Fruit fly (Drosophila melanogaster) whole organism, embryonic: ENCODE data around the gene CG10116.

Experiments used
- Adf1 ChIP-seq: fragments of 200-800 bp; sonication (Bioruptor generic); IDR thresholded peaks from 2 replicates; pipeline ENCODE4 v1.3.6; 2022; ENCODE audit warnings: missing biosample characterization, missing genetic modification characterization
- CG11247 ChIP-seq: fragments of 200-800 bp; sonication (Bioruptor generic); IDR thresholded peaks from 2 replicates; pipeline ENCODE4 v1.3.6; 2022; ENCODE audit warnings: missing biosample characterization, missing genetic modification characterization
- CG11456 ChIP-seq: fragments of 200-800 bp; sonication (Bioruptor generic); IDR thresholded peaks from 3 replicates; pipeline ENCODE4 v1.3.6; 2022; ENCODE audit warnings: missing biosample characterization, missing genetic modification characterization
- CG12104 ChIP-seq: fragments of 200-800 bp; sonication (Bioruptor generic); optimal IDR thresholded peaks from 3 replicates; lab custom pipeline; 2016; ENCODE audit warnings: missing biosample characterization, missing genetic modification characterization
- CG1233 ChIP-seq: fragments of 200-800 bp; sonication (Bioruptor generic); optimal IDR thresholded peaks from 4 replicates; lab custom pipeline; 2018; ENCODE audit warnings: missing biosample characterization, mild to moderate bottlenecking, missing genetic modification characterization
- CG12391 ChIP-seq: fragments of 200-800 bp; sonication (Bioruptor generic); optimal IDR thresholded peaks from 3 replicates; lab custom pipeline; 2018; ENCODE audit warnings: missing biosample characterization, mild to moderate bottlenecking, missing genetic modification characterization, moderate library complexity
- CG17186 ChIP-seq: fragments of 200-800 bp; sonication (Bioruptor generic); optimal IDR thresholded peaks from 3 replicates; lab custom pipeline; 2017; ENCODE audit warnings: missing biosample characterization, missing genetic modification reagents, missing genetic modification characterization
- CG18262 ChIP-seq: fragments of 200-800 bp; optimal IDR thresholded peaks from 3 replicates; lab custom pipeline; 2019; ENCODE audit warnings: missing biosample characterization, mild to moderate bottlenecking, missing genetic modification characterization, moderate library complexity
- CG32532 ChIP-seq: fragments of 200-800 bp; sonication (Bioruptor generic); IDR thresholded peaks from 2 replicates; pipeline ENCODE4 v1.3.6; 2022; ENCODE audit warnings: missing biosample characterization, missing genetic modification characterization
- CG34422 ChIP-seq: fragments of 200-800 bp; sonication (Bioruptor generic); IDR thresholded peaks from 3 replicates; pipeline ENCODE4 v1.3.6; 2022; ENCODE audit warnings: missing biosample characterization, missing genetic modification characterization
- CG42726 ChIP-seq: fragments of 200-800 bp; sonication (Bioruptor generic); IDR thresholded peaks from 2 replicates; pipeline ENCODE4 v1.3.6; 2022; ENCODE audit warnings: missing biosample characterization, missing genetic modification characterization; ENCODE audit not compliant: partially characterized antibody
- CG4617 ChIP-seq: fragments of 200-800 bp; sonication (Bioruptor generic); optimal IDR thresholded peaks from 3 replicates; lab custom pipeline; 2016; ENCODE audit warnings: missing biosample characterization, missing genetic modification characterization, borderline replicate concordance
- CG4854 ChIP-seq: fragments of 200-800 bp; sonication (Bioruptor generic); optimal IDR thresholded peaks from 2 replicates; lab custom pipeline; 2016; ENCODE audit warnings: missing biosample characterization, missing genetic modification characterization, inconsistent platforms
- CG9797 ChIP-seq: fragments of 200-800 bp; sonication (Bioruptor generic); optimal IDR thresholded peaks from 3 replicates; lab custom pipeline; 2018; ENCODE audit warnings: missing biosample characterization, mild to moderate bottlenecking, missing genetic modification characterization
- CrebB ChIP-seq: fragments of 200-800 bp; sonication (Bioruptor generic); optimal IDR thresholded peaks from 3 replicates; lab custom pipeline; 2018; ENCODE audit warnings: missing biosample characterization, mild to moderate bottlenecking, missing genetic modification characterization
- Dref ChIP-seq: fragments of 200-800 bp; sonication (Bioruptor generic); IDR thresholded peaks from 2 replicates; pipeline ENCODE4 v1.3.6; 2022; ENCODE audit warnings: missing biosample characterization, missing genetic modification characterization
- Drgx ChIP-seq: fragments of 200-800 bp; sonication (Bioruptor generic); IDR thresholded peaks from 2 replicates; pipeline ENCODE4 v1.3.6; 2022; ENCODE audit warnings: missing biosample characterization, missing genetic modification characterization
- Elba2 ChIP-seq: fragments of 200-800 bp; sonication (Bioruptor generic); optimal IDR thresholded peaks from 3 replicates; lab custom pipeline; 2016; ENCODE audit warnings: missing biosample characterization, missing genetic modification characterization
- Ets97D ChIP-seq: fragments of 200-800 bp; sonication (Bioruptor generic); optimal IDR thresholded peaks from 3 replicates; lab custom pipeline; 2016; ENCODE audit warnings: missing biosample characterization, missing genetic modification characterization
- Fer3 ChIP-seq: fragments of 200-800 bp; sonication (Bioruptor generic); optimal IDR thresholded peaks from 2 replicates; lab custom pipeline; 2018; ENCODE audit warnings: missing biosample characterization, mild to moderate bottlenecking, missing genetic modification characterization, moderate library complexity
- HLHmδ ChIP-seq: fragments of 200-800 bp; sonication (Bioruptor generic); optimal IDR thresholded peaks from 2 replicates; lab custom pipeline; 2018; ENCODE audit warnings: missing biosample characterization, mild to moderate bottlenecking, missing genetic modification characterization, moderate library complexity
- HmgZ ChIP-seq: fragments of 200-800 bp; sonication (Bioruptor generic); optimal IDR thresholded peaks from 2 replicates; lab custom pipeline; 2018; ENCODE audit warnings: missing biosample characterization, mild to moderate bottlenecking, missing genetic modification characterization
- Med ChIP-seq: fragments of 200-800 bp; sonication (Bioruptor generic); peaks from one replicate; lab custom pipeline; 2016; ENCODE audit warnings: missing biosample characterization, missing genetic modification characterization, mild to moderate bottlenecking, inconsistent platforms, moderate library complexity
- Myb ChIP-seq: fragments of 200-800 bp; sonication (Bioruptor generic); optimal IDR thresholded peaks from 2 replicates; lab custom pipeline; 2016; ENCODE audit warnings: missing biosample characterization, missing genetic modification characterization
- NK7.1 ChIP-seq: fragments of 200-800 bp; sonication (Bioruptor generic); optimal IDR thresholded peaks from 3 replicates; lab custom pipeline; 2016; ENCODE audit warnings: missing biosample characterization, missing genetic modification characterization
- Scr ChIP-seq: fragments of 200-800 bp; sonication (Bioruptor generic); IDR thresholded peaks from 2 replicates; pipeline ENCODE4 v1.3.6; 2022; ENCODE audit warnings: missing biosample characterization, missing genetic modification characterization; ENCODE audit not compliant: partially characterized antibody
- TFAM ChIP-seq: fragments of 200-800 bp; sonication (Bioruptor generic); optimal IDR thresholded peaks from 2 replicates; lab custom pipeline; 2017; ENCODE audit warnings: missing biosample characterization, missing genetic modification characterization, inconsistent platforms
- bbx ChIP-seq: fragments of 200-800 bp; sonication (Bioruptor generic); IDR thresholded peaks from 2 replicates; pipeline ENCODE4 v1.3.6; 2022; ENCODE audit warnings: missing biosample characterization, missing genetic modification characterization; ENCODE audit not compliant: partially characterized antibody
- bowl ChIP-seq: fragments of 200-800 bp; sonication (Bioruptor generic); IDR thresholded peaks from 2 replicates; pipeline ENCODE4 v1.3.6; 2022; ENCODE audit warnings: missing biosample characterization, missing genetic modification characterization
- bsh ChIP-seq, 2 experiments: fragments of 200-800 bp; sonication (Bioruptor generic); optimal IDR thresholded peaks; 2 replicates each; lab custom pipeline; 2017 to 2018; ENCODE audit warnings: mild to moderate bottlenecking in 2 of 2, missing biosample characterization in 2 of 2, missing genetic modification characterization in 2 of 2, moderate library complexity in 1 of 2
- cg ChIP-seq: fragments of 200-800 bp; sonication (Bioruptor generic); optimal IDR thresholded peaks from 3 replicates; lab custom pipeline; 2019; ENCODE audit warnings: missing biosample characterization, mild to moderate bottlenecking, missing genetic modification characterization, moderate library complexity
- chinmo ChIP-seq: fragments of 200-800 bp; sonication (Bioruptor generic); IDR thresholded peaks from 4 replicates; pipeline ENCODE4 v1.3.6; 2022; ENCODE audit warnings: missing biosample characterization, missing genetic modification characterization; ENCODE audit not compliant: partially characterized antibody
- crol ChIP-seq: fragments of 200-800 bp; sonication (Bioruptor generic); IDR thresholded peaks from 2 replicates; pipeline ENCODE4 v1.3.6; 2022; ENCODE audit warnings: missing biosample characterization, missing genetic modification characterization
- cwo ChIP-seq: fragments of 200-800 bp; sonication (Bioruptor generic); optimal IDR thresholded peaks from 3 replicates; lab custom pipeline; 2017; ENCODE audit warnings: missing biosample characterization, missing genetic modification characterization, mild to moderate bottlenecking, moderate library complexity, missing genetic modification reagents
- gce ChIP-seq: fragments of 200-800 bp; sonication (Bioruptor generic); IDR thresholded peaks from 3 replicates; pipeline ENCODE4 v1.3.6; 2022; ENCODE audit warnings: missing biosample characterization, missing genetic modification characterization
- jing ChIP-seq: fragments of 200-800 bp; sonication (Bioruptor generic); optimal IDR thresholded peaks from 2 replicates; lab custom pipeline; 2018; ENCODE audit warnings: missing biosample characterization, mild to moderate bottlenecking, missing genetic modification characterization
- kni ChIP-seq: fragments of 200-800 bp; sonication (Bioruptor generic); optimal IDR thresholded peaks from 3 replicates; lab custom pipeline; 2017; ENCODE audit warnings: mild to moderate bottlenecking, missing biosample characterization, missing genetic modification reagents, missing genetic modification characterization
- lbe ChIP-seq: fragments of 200-800 bp; sonication (Bioruptor generic); optimal IDR thresholded peaks from 2 replicates; lab custom pipeline; 2016; ENCODE audit warnings: missing biosample characterization, mild to moderate bottlenecking, missing genetic modification characterization
- nom ChIP-seq: fragments of 200-800 bp; sonication (Bioruptor generic); optimal IDR thresholded peaks from 2 replicates; lab custom pipeline; 2017; ENCODE audit warnings: missing biosample characterization, missing genetic modification characterization, mild to moderate bottlenecking, moderate library complexity, missing genetic modification reagents
- phol ChIP-seq: fragments of 200-800 bp; sonication (Bioruptor generic); optimal IDR thresholded peaks from 3 replicates; lab custom pipeline; 2018; ENCODE audit warnings: missing biosample characterization, mild to moderate bottlenecking, missing genetic modification characterization, moderate library complexity
- pzg ChIP-seq: fragments of 200-800 bp; sonication (Bioruptor generic); optimal IDR thresholded peaks from 3 replicates; lab custom pipeline; 2018; ENCODE audit warnings: missing biosample characterization, mild to moderate bottlenecking, missing genetic modification characterization, moderate library complexity
- row ChIP-seq: fragments of 200-800 bp; sonication (Bioruptor generic); IDR thresholded peaks from 3 replicates; pipeline ENCODE4 v1.3.6; 2022; ENCODE audit warnings: missing biosample characterization, missing genetic modification characterization
- slbo ChIP-seq: fragments of 200-800 bp; sonication (Bioruptor generic); IDR thresholded peaks from 2 replicates; pipeline ENCODE4 v1.3.6; 2022; ENCODE audit warnings: missing biosample characterization, missing genetic modification characterization
- sr ChIP-seq: fragments of 200-800 bp; sonication (Bioruptor generic); IDR thresholded peaks from 3 replicates; pipeline ENCODE4 v1.3.6; 2022; ENCODE audit warnings: missing biosample characterization, missing genetic modification characterization
- unc-4 ChIP-seq: fragments of 200-800 bp; sonication (Bioruptor generic); IDR thresholded peaks from 2 replicates; pipeline ENCODE4 v1.3.6; 2022; ENCODE audit warnings: missing biosample characterization, missing genetic modification characterization; ENCODE audit not compliant: partially characterized antibody
- zf30C ChIP-seq: fragments of 200-800 bp; sonication (Bioruptor generic); optimal IDR thresholded peaks from 3 replicates; lab custom pipeline; 2018; ENCODE audit warnings: missing biosample characterization, mild to moderate bottlenecking, missing genetic modification characterization

Gene CG10116

DNA sequence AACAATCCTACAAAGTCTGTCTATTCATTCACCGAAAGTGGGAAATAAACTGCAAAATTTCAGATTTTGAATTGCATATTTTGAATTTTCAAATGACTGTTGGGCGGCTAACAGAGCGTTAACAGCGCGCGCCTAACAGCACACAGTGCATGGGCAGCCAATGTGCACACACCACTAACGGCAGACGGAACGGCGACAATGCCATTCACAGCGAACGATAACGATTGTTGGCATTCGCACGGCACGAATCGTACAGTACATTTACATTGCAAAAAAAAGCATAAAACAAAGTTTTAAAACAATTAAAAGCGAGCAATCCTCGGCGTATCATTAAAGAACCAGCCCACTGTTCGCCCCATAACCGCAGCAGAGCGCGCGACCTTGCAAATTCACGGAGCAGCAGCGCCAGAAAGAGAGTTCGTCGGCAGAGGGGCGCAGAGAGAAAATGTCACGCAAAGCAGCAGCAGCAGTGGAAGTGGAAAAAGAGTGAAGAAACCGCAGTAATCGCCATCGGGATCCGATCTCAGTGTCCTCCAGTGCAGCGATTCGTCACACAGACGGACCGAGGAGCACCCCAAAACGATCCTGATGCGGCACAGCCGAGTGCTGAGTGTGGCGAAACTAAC is 45.6 kb upstream of the CG10116 start, which contains the start of gene Spt20 (continued):
- TF ChIP-seq Scr (GFP tag; lab: Robert Waterston, UW) (peak; percentile 41), NK7.1 (GFP tag; lab: Kevin White, UChicago) (no peak), CG34422 (GFP tag; lab: Robert Waterston, UW) (peak; percentile 15; the same call in 1 of the 3 replicates), CG4617 (GFP tag; lab: Kevin White, UChicago) (peak; percentile 96), Dref (GFP tag; lab: Robert Waterston, UW) (peak; percentile 72), CG1233 (GFP tag; lab: Kevin White, UChicago) (no peak), Adf1 (GFP tag; lab: Robert Waterston, UW) (peak; percentile 52; the same call in 1 of the 2 replicates), cwo (GFP tag; lab: Kevin White, UChicago) (no peak), Myb (peak; percentile 92), Fer3 (tag; lab: Kevin White, UChicago) (no peak), unc-4 (GFP tag; lab: Robert Waterston, UW) (peak; percentile 55), CrebB (tag; lab: Kevin White, UChicago) (peak; percentile 8), CG4854 (no peak), HLHmδ (GFP tag; lab: Kevin White, UChicago) (peak; percentile 66), pzg (peak; percentile 97), phol (tag; lab: Kevin White, UChicago) (peak; percentile 27), Ets97D (peak; percentile 69), CG9797 (GFP tag; lab: Kevin White, UChicago) (peak; percentile 13), TFAM (GFP tag; lab: Kevin White, UChicago) (no peak), CG12104 (GFP tag; lab: Kevin White, UChicago) (no peak), HmgZ (tag; lab: Kevin White, UChicago) (peak; percentile 54), CG17186 (peak; percentile 100), bbx (GFP tag; lab: Robert Waterston, UW) (peak; percentile 57; the same call in 1 of the 2 replicates), Med (peak; percentile 90), bowl (GFP tag; lab: Robert Waterston, UW) (no peak)

DNA sequence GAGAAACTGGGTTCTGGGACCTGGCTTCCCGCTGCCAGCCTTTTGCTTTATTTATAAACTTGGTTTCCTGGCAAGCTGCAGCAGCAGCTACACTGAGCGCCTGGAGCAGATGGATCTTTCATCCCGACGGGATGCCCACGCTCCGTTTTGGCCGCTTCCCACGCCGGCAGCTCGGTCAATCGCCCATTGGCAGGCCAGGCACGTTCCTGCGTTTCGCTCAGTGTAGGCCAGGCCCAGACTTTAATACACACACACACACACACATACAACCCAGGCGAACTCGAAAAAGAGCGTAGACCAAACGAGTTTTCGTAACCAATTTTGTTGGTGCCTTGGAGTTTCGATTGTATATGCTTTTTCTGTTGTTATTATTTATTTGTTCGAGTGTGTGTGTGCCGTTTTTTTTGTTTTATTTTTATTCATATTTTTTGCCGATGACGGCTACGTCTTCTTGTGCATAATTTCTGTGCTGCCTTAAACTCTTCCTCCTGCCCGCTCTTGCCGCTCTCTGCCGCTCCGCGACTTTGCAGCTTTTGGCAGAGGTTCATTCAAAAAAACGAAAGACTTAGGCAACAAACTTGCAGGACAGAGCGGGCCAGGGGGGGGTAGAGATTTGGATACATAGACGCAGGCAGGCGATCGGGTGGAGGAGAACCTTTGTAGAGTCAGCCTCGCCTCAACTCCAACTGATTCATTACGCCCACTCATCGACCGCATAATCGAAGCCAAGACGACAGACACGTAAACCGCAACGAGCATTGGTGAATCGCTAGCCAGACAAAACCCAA is 43.1 kb upstream of the CG10116 start:
- TF ChIP-seq Elba2 (GFP tag; lab: Kevin White, UChicago) (no peak), sr (GFP tag; lab: Robert Waterston, UW) (peak; percentile 30; the same call in 1 of the 3 replicates), cg (GFP tag; lab: Kevin White, UChicago) (peak; percentile 68), nom (GFP tag; lab: Kevin White, UChicago) (peak; percentile 89), slbo (GFP tag; lab: Robert Waterston, UW) (0 out of 2 replicates have a peak, but pooled peaks have one; percentile 35), kni (GFP tag; lab: Kevin White, UChicago) (peak; percentile 5), Drgx (GFP tag; lab: Robert Waterston, UW) (peak; percentile 84), CG11456 (GFP tag; lab: Robert Waterston, UW) (0 out of 3 replicates have a peak, but pooled peaks have one; percentile 18), crol (GFP tag; lab: Robert Waterston, UW) (peak; percentile 45), gce (GFP tag; lab: Robert Waterston, UW) (no peak), lbe (GFP tag; lab: Kevin White, UChicago) (peak; percentile 77), zf30C (GFP tag; lab: Kevin White, UChicago) (peak; percentile 81), jing (GFP tag; lab: Kevin White, UChicago) (no peak), bsh (GFP tag; optimal IDR thresholded peaks at IDR 0.05; lab: Kevin White, UChicago) (peak in 1 of 2 experiments; percentile 48), CG18262 (tag; lab: Kevin White, UChicago) (no peak), CG12391 (tag; lab: Kevin White, UChicago) (no peak), row (GFP tag; lab: Robert Waterston, UW) (0 out of 3 replicates have a peak, but pooled peaks have one; percentile 7), CG11247 (GFP tag; lab: Robert Waterston, UW) (0 out of 2 replicates have a peak, but pooled peaks have one; percentile 6), CG42726 (0 out of 2 replicates have a peak, but pooled peaks have one; percentile 20), CG32532 (GFP tag; lab: Robert Waterston, UW) (0 out of 2 replicates have a peak, but pooled peaks have one; percentile 22), Med (peak; percentile 66), chinmo (peak; percentile 60; the same call in 1 of the 4 replicates)
